Worm (Caenorhabditis elegans): ENCODE data around the gene nspa-2.
"Not testable (repeated sequence)": the region's sequence is repeated elsewhere in the genome, so short reads cannot be mapped to it uniquely, and the experiment has no call there.

DNA sequence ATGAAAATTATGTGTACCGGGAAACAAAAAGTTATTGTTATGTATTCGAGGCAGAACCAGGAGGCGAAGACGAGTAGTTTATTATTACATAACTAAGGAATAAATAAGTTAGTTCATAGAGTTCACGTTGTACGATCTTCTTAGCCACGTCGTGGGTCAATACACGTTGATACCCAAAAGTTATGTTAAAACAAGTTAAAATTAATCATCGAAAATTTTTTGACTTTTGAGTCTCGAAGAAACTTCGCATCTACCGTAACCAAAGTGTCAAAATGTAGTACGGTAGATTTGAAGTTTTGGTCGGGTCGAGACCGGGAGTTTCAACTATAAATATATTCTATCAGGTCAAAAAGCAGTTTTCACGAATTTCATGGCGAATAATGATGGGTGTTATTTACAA is 14.2 kb upstream of the nspa-2 start, which contains the start of gene ZC412.10:
- not testable (repeated sequence) for TF ChIP-seq pes-1 (GFP tag; IDR thresholded peaks at IDR 0.05); hnd-1 (tag; optimal IDR thresholded peaks at IDR 0.05); scrt-1 (GFP tag; IDR thresholded peaks at IDR 0.05)

Measured in whole organism, early embryonic.